Fruit fly (Drosophila melanogaster) whole organism, embryonic: Measurements from ENCODE around the gene CG15877.

ENCODE experiments used
- Asciz ChIP-seq: fragments of 200-800 bp; sonication (Bioruptor generic); optimal IDR thresholded peaks from 2 replicates; lab custom pipeline; 2017; ENCODE audit warnings: missing biosample characterization, mild to moderate bottlenecking, missing genetic modification characterization, missing genetic modification reagents
- CG10979 ChIP-seq: fragments of 200-800 bp; sonication (Bioruptor generic); optimal IDR thresholded peaks from 2 replicates; lab custom pipeline; 2018; ENCODE audit warnings: missing biosample characterization, mild to moderate bottlenecking, missing genetic modification characterization, moderate library complexity
- CG11504 ChIP-seq: fragments of 200-800 bp; sonication (Bioruptor generic); optimal IDR thresholded peaks from 3 replicates; lab custom pipeline; 2019; ENCODE audit warnings: missing biosample characterization, mild to moderate bottlenecking, missing genetic modification characterization, moderate library complexity
- CG11695 ChIP-seq: fragments of 200-800 bp; sonication (Bioruptor generic); IDR thresholded peaks from 3 replicates; pipeline ENCODE4 v1.3.6; 2022; ENCODE audit warnings: missing biosample characterization, missing genetic modification characterization
- CG13287 ChIP-seq: fragments of 200-800 bp; sonication (Bioruptor generic); IDR thresholded peaks from 2 replicates; pipeline ENCODE4 v1.3.6; 2022; ENCODE audit warnings: missing biosample characterization, missing genetic modification characterization; ENCODE audit not compliant: partially characterized antibody
- CG14014 ChIP-seq: fragments of 200-800 bp; sonication (Bioruptor generic); IDR thresholded peaks from 2 replicates; pipeline ENCODE4 v1.3.6; 2022; ENCODE audit warnings: missing biosample characterization, missing genetic modification characterization
- CG15514 ChIP-seq: fragments of 200-800 bp; sonication (Bioruptor generic); optimal IDR thresholded peaks from 3 replicates; lab custom pipeline; 2017; ENCODE audit warnings: missing biosample characterization, missing genetic modification characterization, mild to moderate bottlenecking, moderate library complexity, missing genetic modification reagents
- CG17328 ChIP-seq: fragments of 200-800 bp; sonication (Bioruptor generic); IDR thresholded peaks from 2 replicates; pipeline ENCODE4 v1.3.6; 2022; ENCODE audit warnings: missing biosample characterization, missing genetic modification characterization
- CG2120 ChIP-seq: fragments of 200-800 bp; sonication (Bioruptor generic); optimal IDR thresholded peaks from 3 replicates; lab custom pipeline; 2016; ENCODE audit warnings: missing biosample characterization, missing genetic modification characterization
- CG2712 ChIP-seq: fragments of 200-800 bp; optimal IDR thresholded peaks from 3 replicates; lab custom pipeline; 2019; ENCODE audit warnings: missing biosample characterization, mild to moderate bottlenecking, missing genetic modification characterization, moderate library complexity
- CG30431 ChIP-seq: fragments of 200-800 bp; sonication (Bioruptor generic); optimal IDR thresholded peaks from 2 replicates; lab custom pipeline; 2017; ENCODE audit warnings: missing biosample characterization, missing genetic modification characterization
- CG32767 ChIP-seq: fragments of 200-800 bp; sonication (Bioruptor generic); IDR thresholded peaks from 2 replicates; pipeline ENCODE4 v1.3.6; 2022; ENCODE audit warnings: missing biosample characterization, missing genetic modification characterization
- CG3995 ChIP-seq: fragments of 200-800 bp; sonication (Bioruptor generic); optimal IDR thresholded peaks from 3 replicates; lab custom pipeline; 2016; ENCODE audit warnings: missing biosample characterization, missing genetic modification characterization
- CG5245 ChIP-seq: fragments of 200-800 bp; sonication (Bioruptor generic); optimal IDR thresholded peaks from 3 replicates; lab custom pipeline; 2016; ENCODE audit warnings: missing biosample characterization, missing genetic modification characterization
- CG6813 ChIP-seq: fragments of 200-800 bp; sonication (Bioruptor generic); optimal IDR thresholded peaks from 2 replicates; lab custom pipeline; 2017; ENCODE audit warnings: missing biosample characterization, missing genetic modification characterization, mild to moderate bottlenecking, moderate library complexity, missing genetic modification reagents
- CG9932 ChIP-seq: fragments of 200-800 bp; sonication (Bioruptor generic); IDR thresholded peaks from 2 replicates; pipeline ENCODE4 v1.3.6; 2022; ENCODE audit warnings: missing biosample characterization, missing genetic modification characterization
- Dip3 ChIP-seq: fragments of 200-800 bp; sonication (Bioruptor generic); optimal IDR thresholded peaks from 3 replicates; lab custom pipeline; 2016; ENCODE audit warnings: missing biosample characterization, missing genetic modification characterization
- E2f2 ChIP-seq: fragments of 200-800 bp; sonication (Bioruptor generic); IDR thresholded peaks from 2 replicates; pipeline ENCODE4 v1.3.6; 2022; ENCODE audit warnings: missing biosample characterization, missing genetic modification characterization
- Fer1 ChIP-seq: fragments of 200-800 bp; sonication (Bioruptor generic); optimal IDR thresholded peaks from 2 replicates; lab custom pipeline; 2017; ENCODE audit warnings: missing biosample characterization, mild to moderate bottlenecking, missing genetic modification characterization
- HLH3B ChIP-seq: fragments of 200-800 bp; sonication (Bioruptor generic); IDR thresholded peaks from 2 replicates; pipeline ENCODE4 v1.3.6; 2022; ENCODE audit warnings: missing biosample characterization, missing genetic modification characterization
- Hey ChIP-seq: fragments of 200-800 bp; sonication (Bioruptor generic); optimal IDR thresholded peaks from 3 replicates; lab custom pipeline; 2018; ENCODE audit warnings: missing biosample characterization, mild to moderate bottlenecking, missing genetic modification characterization
- Hmr ChIP-seq: fragments of 200-800 bp; sonication (Bioruptor generic); optimal IDR thresholded peaks from 3 replicates; lab custom pipeline; 2017; ENCODE audit warnings: mild to moderate bottlenecking, missing biosample characterization, missing genetic modification reagents, missing genetic modification characterization
- Hr39 ChIP-seq: fragments of >200 bp; optimal IDR thresholded peaks from 2 replicates; lab custom pipeline; 2017
- Nf-YB ChIP-seq: fragments of 200-800 bp; sonication (Bioruptor generic); optimal IDR thresholded peaks from 3 replicates; lab custom pipeline; 2019; ENCODE audit warnings: missing biosample characterization, mild to moderate bottlenecking, missing genetic modification characterization, moderate library complexity
- Oaz ChIP-seq: fragments of 200-800 bp; sonication (Bioruptor generic); IDR thresholded peaks from 2 replicates; pipeline ENCODE4 v1.3.6; 2022; ENCODE audit warnings: missing biosample characterization, missing genetic modification characterization
- Rx ChIP-seq: fragments of 200-800 bp; sonication (Bioruptor generic); IDR thresholded peaks from 2 replicates; pipeline ENCODE4 v1.3.6; 2022; ENCODE audit warnings: missing biosample characterization, missing genetic modification characterization
- Sry-β ChIP-seq: fragments of 200-800 bp; sonication (Bioruptor generic); optimal IDR thresholded peaks from 2 replicates; lab custom pipeline; 2018; ENCODE audit warnings: missing biosample characterization, mild to moderate bottlenecking, missing genetic modification characterization, moderate library complexity
- Vsx1 ChIP-seq: fragments of 200-800 bp; sonication (Bioruptor generic); optimal IDR thresholded peaks from 2 replicates; lab custom pipeline; 2017; ENCODE audit warnings: missing biosample characterization, mild to moderate bottlenecking, missing genetic modification characterization, missing genetic modification reagents
- br ChIP-seq: fragments of >200 bp; optimal IDR thresholded peaks from 2 replicates; lab custom pipeline; 2017
- bsh ChIP-seq, 2 experiments: fragments of 200-800 bp; sonication (Bioruptor generic); optimal IDR thresholded peaks; 2 replicates each; lab custom pipeline; 2017 to 2018; ENCODE audit warnings: mild to moderate bottlenecking in 2 of 2, missing biosample characterization in 2 of 2, missing genetic modification characterization in 2 of 2, moderate library complexity in 1 of 2
- crp ChIP-seq, 2 experiments: fragments of 200-800 bp; sonication (Bioruptor generic); optimal IDR thresholded peaks; 2 replicates in 1 of 2; 3 replicates in 1 of 2; lab custom pipeline; 2017; ENCODE audit warnings: missing biosample characterization in 2 of 2, missing genetic modification characterization in 2 of 2, mild to moderate bottlenecking in 1 of 2, moderate library complexity in 1 of 2
- da ChIP-seq: fragments of 200-800 bp; sonication (Bioruptor generic); optimal IDR thresholded peaks from 2 replicates; lab custom pipeline; 2016; ENCODE audit warnings: missing biosample characterization, missing genetic modification characterization
- dan ChIP-seq: fragments of 200-800 bp; sonication (Bioruptor generic); IDR thresholded peaks from 2 replicates; pipeline ENCODE4 v1.3.6; 2022; ENCODE audit warnings: missing biosample characterization, missing genetic modification characterization
- dpn ChIP-seq, 2 experiments: fragments of 200-800 bp; sonication (Bioruptor generic); optimal IDR thresholded peaks; 3 replicates each; lab custom pipeline; 2016; ENCODE audit warnings: missing biosample characterization in 2 of 2, missing genetic modification characterization in 2 of 2
- grau ChIP-seq: fragments of 200-800 bp; optimal IDR thresholded peaks from 3 replicates; lab custom pipeline; 2019; ENCODE audit warnings: missing biosample characterization, mild to moderate bottlenecking, missing genetic modification characterization, moderate library complexity
- ham ChIP-seq: fragments of 200-800 bp; sonication (Bioruptor generic); IDR thresholded peaks from 2 replicates; pipeline ENCODE4 v1.3.6; 2022; ENCODE audit warnings: missing biosample characterization, missing genetic modification characterization
- lola ChIP-seq, 3 experiments: fragments of >200 bp in 2 of 3; fragments of 200-800 bp in 1 of 3; sonication (Bioruptor generic) in 1 of 3; optimal IDR thresholded peaks; 2 replicates each; lab custom pipeline; 2017 to 2019; ENCODE audit warnings: missing biosample characterization in 3 of 3, missing genetic modification characterization in 3 of 3, mild to moderate bottlenecking in 1 of 3, moderate library complexity in 1 of 3
- maf-S ChIP-seq: fragments of 200-800 bp; sonication (Bioruptor generic); optimal IDR thresholded peaks from 2 replicates; lab custom pipeline; 2016; ENCODE audit warnings: missing biosample characterization, missing genetic modification characterization
- nmo ChIP-seq: fragments of 200-800 bp; sonication (Bioruptor generic); optimal IDR thresholded peaks from 2 replicates; lab custom pipeline; 2018; ENCODE audit warnings: missing biosample characterization, mild to moderate bottlenecking, missing genetic modification characterization, moderate library complexity
- p53 ChIP-seq: fragments of 200-800 bp; sonication (Bioruptor generic); optimal IDR thresholded peaks from 2 replicates; lab custom pipeline; 2016; ENCODE audit warnings: missing biosample characterization, missing genetic modification characterization
- pfk ChIP-seq: fragments of 200-800 bp; sonication (Bioruptor generic); optimal IDR thresholded peaks from 2 replicates; lab custom pipeline; 2018; ENCODE audit warnings: missing biosample characterization, mild to moderate bottlenecking, missing genetic modification characterization, moderate library complexity
- sna ChIP-seq: fragments of 200-800 bp; sonication (Bioruptor generic); IDR thresholded peaks from 2 replicates; pipeline ENCODE4 v1.3.6; 2022; ENCODE audit warnings: missing biosample characterization, missing genetic modification characterization; ENCODE audit not compliant: partially characterized antibody
- sob ChIP-seq: fragments of 200-800 bp; sonication (Bioruptor generic); IDR thresholded peaks from 2 replicates; pipeline ENCODE4 v1.3.6; 2022; ENCODE audit warnings: missing biosample characterization, missing genetic modification characterization
- ssp ChIP-seq: fragments of 200-800 bp; sonication (Bioruptor generic); IDR thresholded peaks from 2 replicates; pipeline ENCODE4 v1.3.6; 2022; ENCODE audit warnings: missing biosample characterization, missing genetic modification characterization
- tx ChIP-seq: fragments of 200-800 bp; sonication (Bioruptor generic); optimal IDR thresholded peaks from 2 replicates; lab custom pipeline; 2016; ENCODE audit warnings: missing biosample characterization, missing genetic modification characterization
- unpg ChIP-seq: fragments of 200-800 bp; sonication (Bioruptor generic); optimal IDR thresholded peaks from 3 replicates; lab custom pipeline; 2018; ENCODE audit warnings: missing biosample characterization, mild to moderate bottlenecking, missing genetic modification characterization, moderate library complexity
- usp ChIP-seq: fragments of >200 bp; optimal IDR thresholded peaks from 2 replicates; lab custom pipeline; 2017; ENCODE audit warnings: missing biosample characterization, missing genetic modification characterization
- wdn ChIP-seq: fragments of 200-800 bp; sonication (Bioruptor generic); IDR thresholded peaks from 2 replicates; pipeline ENCODE4 v1.3.6; 2022; ENCODE audit warnings: missing biosample characterization, missing genetic modification characterization
- zf30C ChIP-seq: fragments of 200-800 bp; sonication (Bioruptor generic); optimal IDR thresholded peaks from 3 replicates; lab custom pipeline; 2018; ENCODE audit warnings: missing biosample characterization, mild to moderate bottlenecking, missing genetic modification characterization

CG15877 gene

dm6 chr3L:2417399-2418040, 40.2 kb upstream of the CG15877 start (continued):
- TF ChIP-seq Rx (GFP tag; lab: Robert Waterston, UW): 0 out of 2 replicates have a peak, but pooled peaks have one; percentile 42
- TF ChIP-seq unpg (GFP tag; lab: Kevin White, UChicago): peak; percentile 62
- peak; percentile 81 for TF ChIP-seq CG2712 (tag; lab: Kevin White, UChicago)
- TF ChIP-seq ssp (GFP tag; lab: Robert Waterston, UW): peak; percentile 33; the same call in 1 of the 2 replicates
- no peak for TF ChIP-seq Dip3 (GFP tag; lab: Kevin White, UChicago)
- TF ChIP-seq sna (GFP tag; lab: Robert Waterston, UW): no peak
- no peak for TF ChIP-seq Hr39 (lab: Kevin White, UChicago)
- peak in 1 of 2 experiments; percentile 14 for TF ChIP-seq crp (GFP tag; optimal IDR thresholded peaks at IDR 0.05; lab: Kevin White, UChicago)
- TF ChIP-seq CG32767: peak; percentile 45; the same call in 1 of the 2 replicates
- peak; percentile 82 for TF ChIP-seq grau (tag; lab: Kevin White, UChicago)
- TF ChIP-seq ham (GFP tag; lab: Robert Waterston, UW): no peak
- 0 out of 2 replicates have a peak, but pooled peaks have one; percentile 19 for TF ChIP-seq CG14014 (GFP tag; lab: Robert Waterston, UW)
- no peak for TF ChIP-seq usp (GFP tag; lab: Kevin White, UChicago)
- no peak for TF ChIP-seq br (lab: Kevin White, UChicago)
- peak; percentile 43; the same call in 1 of the 2 replicates for TF ChIP-seq E2f2 (GFP tag; lab: Robert Waterston, UW)
- no peak for TF ChIP-seq Hey (tag; lab: Kevin White, UChicago)
- peak; percentile 37; the same call in 1 of the 2 replicates for TF ChIP-seq wdn (GFP tag; lab: Robert Waterston, UW)
- peak; percentile 29; the same call in 1 of the 2 replicates for TF ChIP-seq CG17328 (GFP tag; lab: Robert Waterston, UW)
- TF ChIP-seq Hmr (GFP tag; lab: Kevin White, UChicago): peak; percentile 78
- TF ChIP-seq CG9932 (GFP tag; lab: Robert Waterston, UW): no peak
- peak; percentile 64 for TF ChIP-seq Nf-YB (GFP tag; lab: Kevin White, UChicago)
- peak; percentile 90 for TF ChIP-seq nmo (GFP tag; lab: Kevin White, UChicago)
- peak in 1 of 3 experiments; percentile 68 for TF ChIP-seq lola (GFP tag; optimal IDR thresholded peaks at IDR 0.05; lab: Kevin White, UChicago)
- peak; percentile 21 for TF ChIP-seq zf30C (GFP tag; lab: Kevin White, UChicago)
- peak; percentile 60 for TF ChIP-seq Asciz (GFP tag; lab: Kevin White, UChicago)
- TF ChIP-seq CG13287 (GFP tag; lab: Robert Waterston, UW): no peak; the same call in 1 of the 2 replicates
- TF ChIP-seq HLH3B (GFP tag; lab: Robert Waterston, UW): peak; percentile 51; the same call in 1 of the 2 replicates
- peak; percentile 9 for TF ChIP-seq CG5245 (GFP tag; lab: Kevin White, UChicago)
- no peak for TF ChIP-seq Sry-β (GFP tag; lab: Kevin White, UChicago)
- TF ChIP-seq tx (GFP tag; lab: Kevin White, UChicago): no peak
- TF ChIP-seq CG11695 (GFP tag; lab: Robert Waterston, UW): no peak; the same call in 2 of the 3 replicates
- TF ChIP-seq CG2120 (GFP tag; lab: Kevin White, UChicago): peak; percentile 27
- TF ChIP-seq pfk (GFP tag; lab: Kevin White, UChicago): no peak
- no peak for TF ChIP-seq CG3995 (GFP tag; lab: Kevin White, UChicago)
- no peak for TF ChIP-seq p53
- TF ChIP-seq CG30431 (GFP tag; lab: Kevin White, UChicago): peak; percentile 73
- TF ChIP-seq da (GFP tag; lab: Kevin White, UChicago): no peak
- TF ChIP-seq CG6813 (GFP tag; lab: Kevin White, UChicago): peak; percentile 64
- peak; percentile 35 for TF ChIP-seq CG15514 (GFP tag; lab: Kevin White, UChicago)
- TF ChIP-seq maf-S (GFP tag; lab: Kevin White, UChicago): peak; percentile 28
- peak; percentile 50 for TF ChIP-seq Vsx1 (GFP tag; lab: Kevin White, UChicago)
- no peak for TF ChIP-seq dan (GFP tag; lab: Robert Waterston, UW)
- TF ChIP-seq CG11504 (tag; lab: Kevin White, UChicago): peak; percentile 87
- no peak for TF ChIP-seq sob (GFP tag; lab: Robert Waterston, UW)
- TF ChIP-seq dpn (GFP tag; optimal IDR thresholded peaks at IDR 0.05; lab: Kevin White, UChicago): peak; percentile 32 to 70
- no peak for TF ChIP-seq Oaz
- TF ChIP-seq CG10979: peak; percentile 81
- peak; percentile 65 to 93 for TF ChIP-seq bsh (GFP tag; optimal IDR thresholded peaks at IDR 0.05; lab: Kevin White, UChicago)
- peak; percentile 85 for TF ChIP-seq Fer1 (GFP tag; lab: Kevin White, UChicago)
